Fruit fly (Drosophila melanogaster) whole organism, embryonic: Measurements from ENCODE around the gene CG13071.

Source experiments
- B-H2 ChIP-seq: fragments of 200-800 bp; sonication (Bioruptor generic); optimal IDR thresholded peaks from 2 replicates; lab custom pipeline; 2018; ENCODE audit warnings: missing biosample characterization, mild to moderate bottlenecking, missing genetic modification characterization
- CG16863 ChIP-seq: fragments of 200-800 bp; sonication (Bioruptor generic); optimal IDR thresholded peaks from 3 replicates; lab custom pipeline; 2016; ENCODE audit warnings: missing biosample characterization, missing genetic modification characterization

- TF ChIP-seq CG16863 (GFP tag; lab: Kevin White, UChicago) (no peak), B-H2 (GFP tag; lab: Kevin White, UChicago) (no peak)
Measured at dm6 chr3L:16268106-16268733, 5.7 kb downstream of the CG13071 start, which contains the start of gene CG4950.
